Worm (Caenorhabditis elegans): ENCODE measurements around the gene lep-2.

- no peak for TF ChIP-seq nhr-11 (tag; optimal IDR thresholded peaks at IDR 0.05)
- no peak for TF ChIP-seq sma-3 (GFP tag; optimal IDR thresholded peaks at IDR 0.05)
- no peak for TF ChIP-seq zag-1 (tag; optimal IDR thresholded peaks at IDR 0.05)
- no peak for TF ChIP-seq snpc-4 (tag; optimal IDR thresholded peaks at IDR 0.05)
- TF ChIP-seq mab-5 (tag; optimal IDR thresholded peaks at IDR 0.05) = no peak
- no peak for TF ChIP-seq nhr-10 (tag; optimal IDR thresholded peaks at IDR 0.05)
- TF ChIP-seq dmd-4 (tag; optimal IDR thresholded peaks at IDR 0.05) = no peak
- TF ChIP-seq unc-39 (tag; optimal IDR thresholded peaks at IDR 0.05) = no peak
- no peak for TF ChIP-seq unc-62 (GFP tag; optimal IDR thresholded peaks at IDR 0.05)
- no peak for TF ChIP-seq lin-39 (tag; optimal IDR thresholded peaks at IDR 0.05)
- TF ChIP-seq unc-55 (GFP tag; optimal IDR thresholded peaks at IDR 0.05) = no peak
- TF ChIP-seq ZK546.5 (tag; optimal IDR thresholded peaks at IDR 0.05) = no peak
- TF ChIP-seq blmp-1 (tag; optimal IDR thresholded peaks at IDR 0.05; ENCODE audit: insufficient read depth) = no peak
- no peak for TF ChIP-seq egl-27 (tag; optimal IDR thresholded peaks at IDR 0.05)
These were observed 54.9 kb downstream of the lep-2 start for ce11 chrIV:1046996-1047395.

Measured in whole organism, L2 larva.